Fruit fly (Drosophila melanogaster) whole organism, embryonic: ENCODE measurements around the gene CG31204.

Experiments used
- Antp ChIP-seq: fragments of 200-800 bp; sonication (Bioruptor generic); optimal IDR thresholded peaks from 3 replicates; lab custom pipeline; 2016; ENCODE audit warnings: missing biosample characterization, missing genetic modification characterization
- B-H2 ChIP-seq: fragments of 200-800 bp; sonication (Bioruptor generic); optimal IDR thresholded peaks from 2 replicates; lab custom pipeline; 2018; ENCODE audit warnings: missing biosample characterization, mild to moderate bottlenecking, missing genetic modification characterization
- Bgb ChIP-seq: fragments of 200-800 bp; sonication (Bioruptor generic); IDR thresholded peaks from 2 replicates; pipeline ENCODE4 v1.3.6; 2022; ENCODE audit warnings: missing biosample characterization, missing genetic modification characterization; ENCODE audit not compliant: partially characterized antibody
- BtbVII ChIP-seq: fragments of 200-800 bp; sonication (Bioruptor generic); optimal IDR thresholded peaks from 3 replicates; lab custom pipeline; 2017; ENCODE audit warnings: missing biosample characterization, mild to moderate bottlenecking, missing genetic modification characterization
- CG10147 ChIP-seq: fragments of 200-800 bp; sonication (Bioruptor generic); optimal IDR thresholded peaks from 2 replicates; lab custom pipeline; 2019; ENCODE audit warnings: missing biosample characterization, mild to moderate bottlenecking, missing genetic modification characterization, moderate library complexity
- CG10267 ChIP-seq: fragments of 200-800 bp; sonication (Bioruptor generic); optimal IDR thresholded peaks from 2 replicates; lab custom pipeline; 2018; ENCODE audit warnings: missing biosample characterization, mild to moderate bottlenecking, missing genetic modification characterization, moderate library complexity
- CG12155 ChIP-seq: fragments of 200-800 bp; sonication (Bioruptor generic); optimal IDR thresholded peaks from 3 replicates; lab custom pipeline; 2016; ENCODE audit warnings: missing biosample characterization, missing genetic modification characterization
- CG14667 ChIP-seq: fragments of 200-800 bp; sonication (Bioruptor generic); IDR thresholded peaks from 2 replicates; pipeline ENCODE4 v1.3.6; 2022; ENCODE audit warnings: missing biosample characterization, missing genetic modification characterization
- CG17328 ChIP-seq: fragments of 200-800 bp; sonication (Bioruptor generic); IDR thresholded peaks from 2 replicates; pipeline ENCODE4 v1.3.6; 2022; ENCODE audit warnings: missing biosample characterization, missing genetic modification characterization
- CG17829 ChIP-seq: fragments of 200-800 bp; optimal IDR thresholded peaks from 2 replicates; lab custom pipeline; 2019; ENCODE audit warnings: missing biosample characterization, mild to moderate bottlenecking, missing genetic modification characterization, moderate library complexity
- CG18262 ChIP-seq: fragments of 200-800 bp; optimal IDR thresholded peaks from 3 replicates; lab custom pipeline; 2019; ENCODE audit warnings: missing biosample characterization, mild to moderate bottlenecking, missing genetic modification characterization, moderate library complexity
- CG2678 ChIP-seq: fragments of 200-800 bp; sonication (Bioruptor generic); optimal IDR thresholded peaks from 3 replicates; lab custom pipeline; 2019; ENCODE audit warnings: missing biosample characterization, mild to moderate bottlenecking, missing genetic modification characterization, moderate library complexity
- CG33213 ChIP-seq: fragments of 200-800 bp; sonication (Bioruptor generic); optimal IDR thresholded peaks from 3 replicates; lab custom pipeline; 2016; ENCODE audit warnings: missing biosample characterization, missing genetic modification characterization
- CG34376 ChIP-seq: fragments of 200-800 bp; sonication (Bioruptor generic); optimal IDR thresholded peaks from 2 replicates; lab custom pipeline; 2018; ENCODE audit warnings: missing biosample characterization, mild to moderate bottlenecking, missing genetic modification characterization
- CG34422 ChIP-seq: fragments of 200-800 bp; sonication (Bioruptor generic); IDR thresholded peaks from 3 replicates; pipeline ENCODE4 v1.3.6; 2022; ENCODE audit warnings: missing biosample characterization, missing genetic modification characterization
- CG4730 ChIP-seq: fragments of 200-800 bp; sonication (Bioruptor generic); IDR thresholded peaks from 2 replicates; pipeline ENCODE4 v1.3.6; 2022; ENCODE audit warnings: missing biosample characterization, missing genetic modification characterization
- CG6813 ChIP-seq: fragments of 200-800 bp; sonication (Bioruptor generic); optimal IDR thresholded peaks from 2 replicates; lab custom pipeline; 2017; ENCODE audit warnings: missing biosample characterization, missing genetic modification characterization, mild to moderate bottlenecking, moderate library complexity, missing genetic modification reagents
- CG7963 ChIP-seq: fragments of 200-800 bp; sonication (Bioruptor generic); IDR thresholded peaks from 3 replicates; pipeline ENCODE4 v1.3.6; 2022; ENCODE audit warnings: missing biosample characterization, missing genetic modification characterization; ENCODE audit not compliant: partially characterized antibody
- CG9609 ChIP-seq: fragments of 200-800 bp; sonication (Bioruptor generic); optimal IDR thresholded peaks from 3 replicates; lab custom pipeline; 2016; ENCODE audit warnings: missing biosample characterization, missing genetic modification characterization
- Camta ChIP-seq: fragments of 200-800 bp; sonication (Bioruptor generic); optimal IDR thresholded peaks from 2 replicates; lab custom pipeline; 2016; ENCODE audit warnings: missing biosample characterization, missing genetic modification characterization
- D19B ChIP-seq: fragments of 200-800 bp; sonication (Bioruptor generic); optimal IDR thresholded peaks from 2 replicates; lab custom pipeline; 2017; ENCODE audit warnings: missing biosample characterization, mild to moderate bottlenecking, missing genetic modification characterization
- HLH54F ChIP-seq: fragments of 200-800 bp; sonication (Bioruptor generic); optimal IDR thresholded peaks from 3 replicates; lab custom pipeline; 2016; ENCODE audit warnings: missing biosample characterization, missing genetic modification characterization
- Hey ChIP-seq: fragments of 200-800 bp; sonication (Bioruptor generic); optimal IDR thresholded peaks from 3 replicates; lab custom pipeline; 2018; ENCODE audit warnings: missing biosample characterization, mild to moderate bottlenecking, missing genetic modification characterization
- Hr78 ChIP-seq, 2 experiments: fragments of 200-800 bp in 1 of 2; fragments of >200 bp in 1 of 2; sonication (Bioruptor generic) in 1 of 2; optimal IDR thresholded peaks; 2 replicates each; lab custom pipeline; 2017 to 2019; ENCODE audit warnings: missing biosample characterization in 2 of 2, missing genetic modification characterization in 2 of 2, mild to moderate bottlenecking in 1 of 2, moderate library complexity in 1 of 2
- Med ChIP-seq: fragments of 200-800 bp; sonication (Bioruptor generic); peaks from one replicate; lab custom pipeline; 2016; ENCODE audit warnings: missing biosample characterization, missing genetic modification characterization, mild to moderate bottlenecking, inconsistent platforms, moderate library complexity
- Mrtf ChIP-seq: fragments of 200-800 bp; sonication (Bioruptor generic); IDR thresholded peaks from 3 replicates; pipeline ENCODE4 v1.3.6; 2022; ENCODE audit warnings: missing biosample characterization, missing genetic modification characterization
- NK7.1 ChIP-seq: fragments of 200-800 bp; sonication (Bioruptor generic); optimal IDR thresholded peaks from 3 replicates; lab custom pipeline; 2016; ENCODE audit warnings: missing biosample characterization, missing genetic modification characterization
- Nf-YC ChIP-seq: fragments of 200-800 bp; optimal IDR thresholded peaks from 3 replicates; lab custom pipeline; 2019; ENCODE audit warnings: missing biosample characterization, mild to moderate bottlenecking, missing genetic modification characterization, moderate library complexity
- Optix ChIP-seq: fragments of 200-800 bp; sonication (Bioruptor generic); IDR thresholded peaks from 3 replicates; pipeline ENCODE4 v1.3.6; 2022; ENCODE audit warnings: missing biosample characterization, missing genetic modification characterization
- Pdp1 ChIP-seq, 2 experiments: fragments of 200-800 bp; sonication (Bioruptor generic); optimal IDR thresholded peaks; 3 replicates each; lab custom pipeline; 2016; ENCODE audit warnings: missing biosample characterization in 2 of 2, missing genetic modification characterization in 2 of 2, mild to moderate bottlenecking in 1 of 2, moderate library complexity in 1 of 2
- Poxn ChIP-seq: fragments of 200-800 bp; sonication (Bioruptor generic); IDR thresholded peaks from 2 replicates; pipeline ENCODE4 v1.3.6; 2022; ENCODE audit warnings: missing biosample characterization, missing genetic modification characterization
- Scr ChIP-seq: fragments of 200-800 bp; sonication (Bioruptor generic); IDR thresholded peaks from 2 replicates; pipeline ENCODE4 v1.3.6; 2022; ENCODE audit warnings: missing biosample characterization, missing genetic modification characterization; ENCODE audit not compliant: partially characterized antibody
- Sox102F ChIP-seq: fragments of 200-800 bp; sonication (Bioruptor generic); optimal IDR thresholded peaks from 2 replicates; lab custom pipeline; 2018; ENCODE audit warnings: missing biosample characterization, mild to moderate bottlenecking, missing genetic modification characterization, moderate library complexity
- Taf1 ChIP-seq: fragments of 200-800 bp; sonication (Bioruptor generic); IDR thresholded peaks from 2 replicates; pipeline ENCODE4 v1.3.6; 2022; ENCODE audit warnings: missing biosample characterization, missing genetic modification characterization
- abd-A ChIP-seq: fragments of 200-800 bp; sonication (Bioruptor generic); optimal IDR thresholded peaks from 3 replicates; lab custom pipeline; 2019; ENCODE audit warnings: missing biosample characterization, mild to moderate bottlenecking, missing genetic modification characterization, moderate library complexity
- btn ChIP-seq: fragments of 200-800 bp; sonication (Bioruptor generic); optimal IDR thresholded peaks from 2 replicates; lab custom pipeline; 2016; ENCODE audit warnings: missing biosample characterization, missing genetic modification characterization
- caup ChIP-seq: fragments of 200-800 bp; sonication (Bioruptor generic); optimal IDR thresholded peaks from 3 replicates; lab custom pipeline; 2017; ENCODE audit warnings: missing biosample characterization, mild to moderate bottlenecking, missing genetic modification characterization, moderate library complexity; ENCODE audit not compliant: severe bottlenecking
- chinmo ChIP-seq: fragments of 200-800 bp; sonication (Bioruptor generic); IDR thresholded peaks from 4 replicates; pipeline ENCODE4 v1.3.6; 2022; ENCODE audit warnings: missing biosample characterization, missing genetic modification characterization; ENCODE audit not compliant: partially characterized antibody
- crol ChIP-seq: fragments of 200-800 bp; sonication (Bioruptor generic); IDR thresholded peaks from 2 replicates; pipeline ENCODE4 v1.3.6; 2022; ENCODE audit warnings: missing biosample characterization, missing genetic modification characterization
- emc ChIP-seq: fragments of 200-800 bp; sonication (Bioruptor generic); optimal IDR thresholded peaks from 2 replicates; lab custom pipeline; 2016; ENCODE audit warnings: missing biosample characterization, missing genetic modification characterization
- gem ChIP-seq: fragments of 200-800 bp; sonication (Bioruptor generic); optimal IDR thresholded peaks from 2 replicates; lab custom pipeline; 2019; ENCODE audit warnings: missing biosample characterization, mild to moderate bottlenecking, missing genetic modification characterization, moderate library complexity
- grau ChIP-seq: fragments of 200-800 bp; optimal IDR thresholded peaks from 3 replicates; lab custom pipeline; 2019; ENCODE audit warnings: missing biosample characterization, mild to moderate bottlenecking, missing genetic modification characterization, moderate library complexity
- grn ChIP-seq: fragments of 200-800 bp; sonication (Bioruptor generic); optimal IDR thresholded peaks from 3 replicates; lab custom pipeline; 2017; ENCODE audit warnings: missing biosample characterization, missing genetic modification characterization
- hbn ChIP-seq: fragments of 200-800 bp; sonication (Bioruptor generic); IDR thresholded peaks from 2 replicates; pipeline ENCODE4 v1.3.6; 2022; ENCODE audit warnings: missing biosample characterization, missing genetic modification characterization; ENCODE audit not compliant: partially characterized antibody
- jumu ChIP-seq: fragments of 200-800 bp; sonication (Bioruptor generic); optimal IDR thresholded peaks from 3 replicates; lab custom pipeline; 2016; ENCODE audit warnings: missing biosample characterization, missing genetic modification characterization
- nau ChIP-seq: fragments of 200-800 bp; sonication (Bioruptor generic); optimal IDR thresholded peaks from 3 replicates; lab custom pipeline; 2017; ENCODE audit warnings: missing biosample characterization, mild to moderate bottlenecking, missing genetic modification characterization, missing genetic modification reagents
- sens ChIP-seq: fragments of 200-800 bp; sonication (Bioruptor generic); peaks from one replicate; lab custom pipeline; 2016; ENCODE audit warnings: missing biosample characterization, missing genetic modification characterization
- sug ChIP-seq: fragments of 200-800 bp; optimal IDR thresholded peaks from 2 replicates; lab custom pipeline; 2019; ENCODE audit warnings: missing biosample characterization, mild to moderate bottlenecking, missing genetic modification characterization, moderate library complexity
- unpg ChIP-seq: fragments of 200-800 bp; sonication (Bioruptor generic); optimal IDR thresholded peaks from 3 replicates; lab custom pipeline; 2018; ENCODE audit warnings: missing biosample characterization, mild to moderate bottlenecking, missing genetic modification characterization, moderate library complexity
- vfl ChIP-seq: fragments of 200-800 bp; sonication (Bioruptor generic); optimal IDR thresholded peaks from 2 replicates; lab custom pipeline; 2016; ENCODE audit warnings: missing biosample characterization, missing genetic modification characterization
- zfh2 ChIP-seq: fragments of 200-800 bp; sonication (Bioruptor generic); optimal IDR thresholded peaks from 2 replicates; lab custom pipeline; 2016; ENCODE audit warnings: missing biosample characterization, missing genetic modification characterization

Gene CG31204

DNA sequence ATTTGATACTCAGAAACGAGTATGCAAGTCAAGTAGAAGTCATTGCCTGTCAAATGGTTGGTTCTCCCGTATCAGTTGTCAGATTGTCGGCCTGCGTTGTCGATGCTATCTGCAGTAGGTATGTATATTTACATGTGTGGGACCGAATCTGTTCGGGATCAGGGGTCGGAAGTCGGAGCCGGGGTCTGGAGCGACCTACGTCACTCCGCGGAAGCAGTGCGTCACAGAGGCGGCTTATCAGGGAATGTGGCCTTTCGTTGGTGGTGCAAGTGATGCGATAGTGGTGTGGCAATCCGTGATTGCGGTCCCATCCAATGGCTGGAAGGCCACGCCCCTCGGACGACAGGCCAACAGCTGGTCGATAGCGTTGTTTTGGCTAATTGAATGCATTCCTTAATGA lies 42.3 kb upstream of the CG31204 start (continued):
- TF ChIP-seq CG10267 (tag; lab: Kevin White, UChicago), result no peak
- no peak for TF ChIP-seq CG2678 (tag; lab: Kevin White, UChicago)
- TF ChIP-seq nau (GFP tag; lab: Kevin White, UChicago), result no peak
- TF ChIP-seq unpg, result no peak
- TF ChIP-seq vfl, result no peak
- no peak for TF ChIP-seq CG33213
- no peak for TF ChIP-seq CG18262 (tag; lab: Kevin White, UChicago)
- TF ChIP-seq crol (GFP tag; lab: Robert Waterston, UW), result no peak
- TF ChIP-seq NK7.1, result no peak
- TF ChIP-seq Poxn (GFP tag; lab: Robert Waterston, UW), result no peak
- TF ChIP-seq gem (tag; lab: Kevin White, UChicago), result no peak
- TF ChIP-seq Bgb (GFP tag; lab: Robert Waterston, UW), result no peak
- no peak for TF ChIP-seq jumu
- no peak for TF ChIP-seq Hey (tag; lab: Kevin White, UChicago)
- no peak for TF ChIP-seq zfh2 (GFP tag; lab: Kevin White, UChicago)
- peak; percentile 43 for TF ChIP-seq CG34376 (GFP tag; lab: Kevin White, UChicago)
- no peak for TF ChIP-seq CG12155 (GFP tag; lab: Kevin White, UChicago)
- TF ChIP-seq chinmo (GFP tag; lab: Robert Waterston, UW), result peak; percentile 61; the same call in 1 of the 4 replicates
- TF ChIP-seq Antp (GFP tag; lab: Kevin White, UChicago), result no peak
- no peak for TF ChIP-seq BtbVII (GFP tag; lab: Kevin White, UChicago)
- peak in 1 of 2 experiments; percentile 67 for TF ChIP-seq Hr78 (GFP tag; optimal IDR thresholded peaks at IDR 0.05; lab: Kevin White, UChicago)
- TF ChIP-seq CG6813 (GFP tag; lab: Kevin White, UChicago), result no peak
- TF ChIP-seq CG7963 (GFP tag; lab: Robert Waterston, UW), result no peak
- peak; percentile 28 for TF ChIP-seq Nf-YC (tag; lab: Kevin White, UChicago)
- no peak for TF ChIP-seq D19B (GFP tag; lab: Kevin White, UChicago)
- no peak for TF ChIP-seq CG9609 (GFP tag; lab: Kevin White, UChicago)
- no peak for TF ChIP-seq Camta (GFP tag; lab: Kevin White, UChicago)
- TF ChIP-seq Taf1 (GFP tag; lab: Robert Waterston, UW), result no peak
- TF ChIP-seq CG10147 (GFP tag; lab: Kevin White, UChicago), result no peak
- peak; percentile 25 for TF ChIP-seq Med (GFP tag; lab: Kevin White, UChicago)
- no peak for TF ChIP-seq Optix (GFP tag; lab: Robert Waterston, UW)
- TF ChIP-seq CG17829 (tag; lab: Kevin White, UChicago), result no peak
- no peak for TF ChIP-seq Pdp1 (GFP tag; optimal IDR thresholded peaks at IDR 0.05; lab: Kevin White, UChicago)
- TF ChIP-seq CG17328 (GFP tag; lab: Robert Waterston, UW), result no peak
- TF ChIP-seq sug (tag; lab: Kevin White, UChicago), result peak; percentile 81
- TF ChIP-seq sens (GFP tag; lab: Kevin White, UChicago), result no peak
- no peak for TF ChIP-seq Scr (GFP tag; lab: Robert Waterston, UW)

DNA sequence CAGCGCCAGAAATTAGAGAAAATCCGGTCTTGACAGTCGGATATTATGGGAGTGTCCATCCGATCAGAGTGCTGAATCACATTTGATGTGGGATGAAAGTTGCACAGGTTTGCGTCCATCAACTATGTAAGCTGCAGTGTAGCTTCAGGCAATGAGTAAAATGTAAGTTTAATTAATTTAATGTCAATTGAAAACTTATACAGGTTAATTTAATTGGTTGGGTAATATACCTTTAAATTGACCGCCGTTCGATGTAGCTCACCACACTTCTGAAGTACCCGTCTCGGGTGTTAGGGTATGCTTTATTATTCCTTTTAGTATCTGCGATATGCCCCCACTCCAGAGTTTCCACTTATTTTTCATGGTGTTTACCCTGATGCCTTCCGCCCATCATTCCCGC lies 31.1 kb upstream of the CG31204 start:
- TF ChIP-seq caup (GFP tag; lab: Kevin White, UChicago), result peak; percentile 45
- TF ChIP-seq CG34422, result peak; percentile 54; the same call in 1 of the 3 replicates
- peak; percentile 42; the same call in 1 of the 3 replicates for TF ChIP-seq Mrtf (GFP tag; lab: Robert Waterston, UW)
- no peak for TF ChIP-seq HLH54F (GFP tag; lab: Kevin White, UChicago)
- TF ChIP-seq CG14667 (GFP tag; lab: Robert Waterston, UW), result peak; percentile 32; the same call in 1 of the 2 replicates
- peak; percentile 54; the same call in 1 of the 2 replicates for TF ChIP-seq CG4730
- peak; percentile 40 for TF ChIP-seq abd-A (tag; lab: Kevin White, UChicago)
- TF ChIP-seq emc, result no peak
- no peak for TF ChIP-seq btn (GFP tag; lab: Kevin White, UChicago)
- TF ChIP-seq grau (tag; lab: Kevin White, UChicago), result peak; percentile 21
- TF ChIP-seq hbn (GFP tag; lab: Robert Waterston, UW), result no peak
- TF ChIP-seq grn (GFP tag; lab: Kevin White, UChicago), result no peak
- no peak for TF ChIP-seq B-H2 (GFP tag; lab: Kevin White, UChicago)
- TF ChIP-seq Sox102F (GFP tag; lab: Kevin White, UChicago), result peak; percentile 19
